Fruit fly (Drosophila melanogaster): ENCODE measurements around the gene msi.

msi gene

DNA sequence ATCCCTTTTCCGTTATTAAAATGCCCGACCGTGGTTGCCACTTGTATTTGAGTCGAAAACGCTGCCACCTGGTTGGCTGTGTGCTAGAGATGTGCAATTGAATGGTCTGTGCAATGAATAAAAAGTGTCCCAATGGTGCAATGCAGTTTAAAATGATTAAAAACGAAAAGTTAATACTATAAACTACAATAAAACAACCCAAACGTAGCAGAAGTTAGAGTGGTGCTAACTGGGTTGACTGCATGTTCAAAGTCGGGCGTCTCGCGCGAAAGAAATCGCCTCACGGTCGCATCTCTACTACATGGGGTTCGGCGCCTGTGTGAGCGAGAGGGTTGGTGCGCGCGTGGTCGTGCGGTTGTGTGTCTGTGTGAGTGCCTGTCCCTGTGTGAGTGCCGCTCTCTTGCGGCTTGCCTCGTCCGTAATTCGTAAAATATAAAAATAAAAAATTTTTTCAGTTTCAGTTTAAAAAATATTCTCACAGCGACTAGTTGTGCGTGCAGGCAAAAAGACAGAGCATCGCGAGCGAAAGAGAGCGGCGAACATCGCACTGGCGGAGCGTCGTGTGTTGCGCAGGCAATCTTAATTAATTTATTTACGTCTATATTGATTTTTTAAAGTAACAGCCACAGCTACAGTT lies 131.1 kb downstream of the msi start (continued):
- peak; percentile 67 for TF ChIP-seq CG16779 (GFP tag; IDR thresholded peaks at IDR 0.05)
- peak; percentile 86 for TF ChIP-seq gsb-n (tag; optimal IDR thresholded peaks at IDR 0.05)
- TF ChIP-seq seq (GFP tag; IDR thresholded peaks at IDR 0.05): peak; percentile 93
- peak; percentile 77 for TF ChIP-seq sd (tag; optimal IDR thresholded peaks at IDR 0.05)
- TF ChIP-seq CG7987 (GFP tag; optimal IDR thresholded peaks at IDR 0.05): peak; percentile 94
- TF ChIP-seq Poxn (GFP tag; IDR thresholded peaks at IDR 0.05): peak; percentile 79
- peak; percentile 97 for TF ChIP-seq BEAF-32 (GFP tag; optimal IDR thresholded peaks at IDR 0.05)
- TF ChIP-seq sug (tag; optimal IDR thresholded peaks at IDR 0.05): peak; percentile 96
- peak; percentile 90 for TF ChIP-seq CG15601 (tag; optimal IDR thresholded peaks at IDR 0.05)
- TF ChIP-seq CG10543 (GFP tag; optimal IDR thresholded peaks at IDR 0.05): peak; percentile 96
- peak; percentile 83 for TF ChIP-seq CG8765 (GFP tag; IDR thresholded peaks at IDR 0.05)
- peak; percentile 81; the same call in 1 of the 2 replicates for TF ChIP-seq wor (GFP tag; IDR thresholded peaks at IDR 0.05)
- peak; percentile 78 for TF ChIP-seq Rx (GFP tag; IDR thresholded peaks at IDR 0.05)
- TF ChIP-seq CG12236 (GFP tag; optimal IDR thresholded peaks at IDR 0.05): peak; percentile 92
- peak; percentile 76 for TF ChIP-seq CG9797 (GFP tag; optimal IDR thresholded peaks at IDR 0.05)
- peak; percentile 81 for TF ChIP-seq NFAT (GFP tag; IDR thresholded peaks at IDR 0.05)
- TF ChIP-seq Hr39 (optimal IDR thresholded peaks at IDR 0.05): no peak
- TF ChIP-seq so (GFP tag; IDR thresholded peaks at IDR 0.05): peak; percentile 89
- TF ChIP-seq CG11398 (GFP tag; optimal IDR thresholded peaks at IDR 0.05): peak; percentile 94
- TF ChIP-seq Sox100B (GFP tag; optimal IDR thresholded peaks at IDR 0.05): peak; percentile 81
- peak; percentile 96 for TF ChIP-seq ind (GFP tag; optimal IDR thresholded peaks at IDR 0.05)
- TF ChIP-seq lbe (GFP tag; optimal IDR thresholded peaks at IDR 0.05): peak; percentile 66
- TF ChIP-seq CG10462 (GFP tag; optimal IDR thresholded peaks at IDR 0.05): peak; percentile 87
- peak; percentile 94 for TF ChIP-seq CG13775 (GFP tag; optimal IDR thresholded peaks at IDR 0.05)
- peak; percentile 96 for TF ChIP-seq tx (GFP tag; optimal IDR thresholded peaks at IDR 0.05)
- peak; percentile 81 for TF ChIP-seq Bdp1 (GFP tag; optimal IDR thresholded peaks at IDR 0.05)
- peak; percentile 85 for TF ChIP-seq CG6813 (GFP tag; optimal IDR thresholded peaks at IDR 0.05)
- TF ChIP-seq YL-1 (GFP tag; optimal IDR thresholded peaks at IDR 0.05): peak; percentile 51
- peak; percentile 91 for TF ChIP-seq al (GFP tag; IDR thresholded peaks at IDR 0.05)
- peak; percentile 70 for TF ChIP-seq rib (GFP tag; IDR thresholded peaks at IDR 0.05)
- TF ChIP-seq CG11695 (GFP tag; IDR thresholded peaks at IDR 0.05): peak; percentile 86
- no peak for TF ChIP-seq br (optimal IDR thresholded peaks at IDR 0.05)
- peak; percentile 83 for TF ChIP-seq HLH4C (GFP tag; IDR thresholded peaks at IDR 0.05; ENCODE audit: partially characterized antibody)
- peak; percentile 51; the same call in 1 of the 2 replicates for TF ChIP-seq CG42726 (GFP tag; IDR thresholded peaks at IDR 0.05; ENCODE audit: partially characterized antibody)
- TF ChIP-seq mirr (GFP tag; optimal IDR thresholded peaks at IDR 0.05): peak; percentile 92
- TF ChIP-seq CG2202 (tag; optimal IDR thresholded peaks at IDR 0.05): peak; percentile 78
- peak; percentile 90 for TF ChIP-seq unpg (GFP tag; optimal IDR thresholded peaks at IDR 0.05)
- peak; percentile 52 for TF ChIP-seq Ravus (GFP tag; IDR thresholded peaks at IDR 0.05)
- peak; percentile 84 for TF ChIP-seq CG17359 (tag; optimal IDR thresholded peaks at IDR 0.05)
- TF ChIP-seq tap (tag; optimal IDR thresholded peaks at IDR 0.05): peak; percentile 70
- TF ChIP-seq D (optimal IDR thresholded peaks at IDR 0.05): no peak
- TF ChIP-seq D (GFP tag; optimal IDR thresholded peaks at IDR 0.05): peak; percentile 86
- peak; percentile 73 for TF ChIP-seq Lim3 (GFP tag; IDR thresholded peaks at IDR 0.05)
- peak; percentile 97 for TF ChIP-seq Myb (GFP tag; optimal IDR thresholded peaks at IDR 0.05)
- peak; percentile 91 for TF ChIP-seq CG7372 (GFP tag; IDR thresholded peaks at IDR 0.05)
- TF ChIP-seq CG10654 (GFP tag; optimal IDR thresholded peaks at IDR 0.05): peak; percentile 92
- TF ChIP-seq CkIIα-i1 (GFP tag; IDR thresholded peaks at IDR 0.05): 0 out of 2 replicates have a peak, but pooled peaks have one; percentile 21
- TF ChIP-seq gcm2 (GFP tag; optimal IDR thresholded peaks at IDR 0.05): peak; percentile 84
- no peak for TF ChIP-seq Tbp (GFP tag; optimal IDR thresholded peaks at IDR 0.05)
- no peak for TF ChIP-seq Dfd (GFP tag; optimal IDR thresholded peaks at IDR 0.05)
- TF ChIP-seq CG4617 (GFP tag; optimal IDR thresholded peaks at IDR 0.05; ENCODE audit: borderline replicate concordance): peak; percentile 83
